Fruit fly (Drosophila melanogaster) whole organism, adult: ENCODE data around the gene CG42304.

ENCODE experiments used
- CG11617 ChIP-seq: fragments of 200-800 bp; sonication (Bioruptor generic); optimal IDR thresholded peaks from 2 replicates; lab custom pipeline; 2017; ENCODE audit warnings: mild to moderate bottlenecking, missing biosample characterization, missing genetic modification reagents, missing genetic modification characterization
- CG12768 ChIP-seq: fragments of 200-800 bp; sonication (Bioruptor generic); optimal IDR thresholded peaks from 2 replicates; lab custom pipeline; 2017; ENCODE audit warnings: missing biosample characterization, missing genetic modification characterization, mild to moderate bottlenecking, moderate library complexity, missing genetic modification reagents
- CG14711 ChIP-seq: fragments of 200-800 bp; sonication (Bioruptor generic); optimal IDR thresholded peaks from 2 replicates; lab custom pipeline; 2018; ENCODE audit warnings: missing biosample characterization, mild to moderate bottlenecking, missing genetic modification characterization, moderate library complexity
- CG1620 ChIP-seq: fragments of 200-800 bp; sonication (Bioruptor generic); optimal IDR thresholded peaks from 2 replicates; lab custom pipeline; 2016; ENCODE audit warnings: missing biosample characterization, missing genetic modification characterization
- CG33017 ChIP-seq: fragments of 200-800 bp; sonication (Bioruptor generic); optimal IDR thresholded peaks from 2 replicates; lab custom pipeline; 2018; ENCODE audit warnings: missing biosample characterization, mild to moderate bottlenecking, missing genetic modification characterization, moderate library complexity
- CG5204 ChIP-seq: fragments of 200-800 bp; sonication (Bioruptor generic); optimal IDR thresholded peaks from 2 replicates; lab custom pipeline; 2016; ENCODE audit warnings: missing biosample characterization, missing genetic modification characterization
- CG7045 ChIP-seq: fragments of 200-800 bp; sonication (Bioruptor generic); optimal IDR thresholded peaks from 2 replicates; lab custom pipeline; 2017; ENCODE audit warnings: missing biosample characterization, mild to moderate bottlenecking, missing genetic modification characterization
- CG7101 ChIP-seq: fragments of 200-800 bp; sonication (Bioruptor generic); optimal IDR thresholded peaks from 2 replicates; lab custom pipeline; 2018; ENCODE audit warnings: missing biosample characterization, mild to moderate bottlenecking, missing genetic modification characterization, moderate library complexity
- Clk ChIP-seq: fragments of 200-800 bp; sonication (Bioruptor generic); optimal IDR thresholded peaks from 2 replicates; lab custom pipeline; 2017; ENCODE audit warnings: missing biosample characterization, missing genetic modification characterization
- Crg-1 ChIP-seq: fragments of 200-800 bp; sonication (Bioruptor generic); optimal IDR thresholded peaks from 2 replicates; lab custom pipeline; 2016; ENCODE audit warnings: missing biosample characterization, missing genetic modification characterization
- Hr96 ChIP-seq: fragments of 200-800 bp; sonication (Bioruptor generic); optimal IDR thresholded peaks from 2 replicates; lab custom pipeline; 2016; ENCODE audit warnings: missing biosample characterization, missing genetic modification characterization
- Mnt ChIP-seq: fragments of 200-800 bp; sonication (Bioruptor generic); optimal IDR thresholded peaks from 2 replicates; lab custom pipeline; 2016; ENCODE audit warnings: missing biosample characterization, mild to moderate bottlenecking, missing genetic modification characterization
- bab1 ChIP-seq: fragments of 200-800 bp; sonication (Bioruptor generic); optimal IDR thresholded peaks from 3 replicates; lab custom pipeline; 2019; ENCODE audit warnings: missing biosample characterization, mild to moderate bottlenecking, missing genetic modification characterization, moderate library complexity
- cic ChIP-seq: fragments of 200-800 bp; sonication (Bioruptor generic); optimal IDR thresholded peaks from 2 replicates; lab custom pipeline; 2017; ENCODE audit warnings: missing biosample characterization, mild to moderate bottlenecking, missing genetic modification characterization, moderate library complexity
- cnc ChIP-seq, 2 experiments: fragments of >200 bp; optimal IDR thresholded peaks; 2 replicates each; lab custom pipeline; 2017
- kay ChIP-seq: fragments of 200-800 bp; sonication (Bioruptor generic); peaks from one replicate; lab custom pipeline; 2016; ENCODE audit warnings: missing biosample characterization, missing genetic modification characterization, borderline replicate concordance
- ovo ChIP-seq: fragments of 200-800 bp; sonication (Bioruptor generic); optimal IDR thresholded peaks from 2 replicates; lab custom pipeline; 2016; ENCODE audit warnings: missing biosample characterization, missing genetic modification characterization
- pad ChIP-seq: fragments of 200-800 bp; sonication (Bioruptor generic); optimal IDR thresholded peaks from 3 replicates; lab custom pipeline; 2017; ENCODE audit warnings: missing biosample characterization, missing genetic modification characterization, mild to moderate bottlenecking, moderate library complexity, missing genetic modification reagents
- tj ChIP-seq: fragments of 200-800 bp; sonication (Bioruptor generic); optimal IDR thresholded peaks from 3 replicates; lab custom pipeline; 2017; ENCODE audit warnings: missing biosample characterization, mild to moderate bottlenecking, missing genetic modification characterization, moderate library complexity
- toe ChIP-seq: fragments of 200-800 bp; sonication (Bioruptor generic); optimal IDR thresholded peaks from 2 replicates; lab custom pipeline; 2016; ENCODE audit warnings: missing biosample characterization, missing genetic modification characterization

Gene CG42304

DNA sequence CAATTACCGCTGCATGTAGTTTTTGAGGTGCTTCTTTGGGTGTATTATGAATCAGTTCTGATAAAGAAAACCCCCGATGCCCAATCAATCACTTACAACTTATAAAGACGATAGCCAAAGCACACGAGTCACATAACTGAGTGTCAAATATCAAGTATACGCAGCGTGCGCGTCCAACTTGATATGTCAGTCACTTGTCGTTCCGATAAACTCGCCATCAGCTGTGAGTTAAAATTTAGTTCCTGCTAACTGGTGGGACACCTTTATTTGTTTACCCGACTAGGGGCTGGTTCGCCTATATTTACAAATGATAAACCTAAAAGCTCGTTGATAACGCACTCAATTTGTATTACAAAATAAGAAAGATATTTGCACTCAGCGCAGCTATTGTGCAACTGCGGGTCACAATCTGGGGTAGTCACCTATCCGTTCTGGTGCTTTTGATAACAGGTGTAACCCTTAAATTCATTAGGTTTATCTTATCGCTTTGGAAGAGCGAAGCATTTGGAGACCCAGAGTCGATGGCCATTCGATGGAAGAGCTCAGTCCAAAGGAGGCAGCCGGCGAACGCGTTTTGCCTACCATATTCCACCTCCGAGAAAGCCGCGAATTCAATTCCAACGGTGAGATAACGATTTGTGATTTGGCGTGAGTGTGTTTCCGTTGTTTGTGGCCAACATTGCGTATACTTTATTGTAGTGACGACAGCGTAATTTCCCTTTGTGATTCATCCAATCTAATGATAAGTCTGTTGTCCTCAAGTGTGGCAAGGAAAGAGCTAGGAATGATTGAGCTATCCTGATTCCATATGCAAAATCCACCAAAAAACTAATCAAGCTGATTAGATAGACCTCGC is 4.1 kb upstream of the CG42304 start, which contains the start of gene CG1246:
CG1246 (plus strand) TSS at position 526 of the 856 bp plus-strand sequence.
- TF ChIP-seq CG14711 (tag; lab: Kevin White, UChicago) (peak; percentile 62), bab1 (GFP tag; lab: Kevin White, UChicago) (no peak), kay (peak; percentile 85), pad (GFP tag; lab: Kevin White, UChicago) (peak; percentile 32), cic (GFP tag; lab: Kevin White, UChicago) (peak; percentile 71), Clk (GFP tag; lab: Kevin White, UChicago) (no peak), ovo (no peak), tj (GFP tag; lab: Kevin White, UChicago) (no peak), Mnt (peak; percentile 60), CG7045 (GFP tag; lab: Kevin White, UChicago) (peak; percentile 49), CG12768 (GFP tag; lab: Kevin White, UChicago) (peak; percentile 47), CG33017 (peak; percentile 39), CG7101 (tag; lab: Kevin White, UChicago) (peak; percentile 32), CG1620 (GFP tag; lab: Kevin White, UChicago) (no peak), CG5204 (no peak), Crg-1 (GFP tag; lab: Kevin White, UChicago) (no peak), cnc (optimal IDR thresholded peaks at IDR 0.05; lab: Kevin White, UChicago) (no peak), toe (GFP tag; lab: Kevin White, UChicago) (no peak), CG11617 (GFP tag; lab: Kevin White, UChicago) (peak; percentile 24), Hr96 (GFP tag; lab: Kevin White, UChicago) (peak; percentile 14)

- no peak for TF ChIP-seq CG1620 (GFP tag; lab: Kevin White, UChicago)
- TF ChIP-seq pad (GFP tag; lab: Kevin White, UChicago): no peak
- no peak for TF ChIP-seq cic (GFP tag; lab: Kevin White, UChicago)
- no peak for TF ChIP-seq CG33017
- no peak for TF ChIP-seq CG12768 (GFP tag; lab: Kevin White, UChicago)
- TF ChIP-seq cnc (optimal IDR thresholded peaks at IDR 0.05; lab: Kevin White, UChicago): no peak
- no peak for TF ChIP-seq Clk (GFP tag; lab: Kevin White, UChicago)
- no peak for TF ChIP-seq toe (GFP tag; lab: Kevin White, UChicago)
Measured at dm6 chr3L:2659339-2659738, 7.5 kb downstream of the CG42304 start, which contains the start of gene CG33233. Gene CG33233 (plus strand): TSS chr3L:2659639.

DNA sequence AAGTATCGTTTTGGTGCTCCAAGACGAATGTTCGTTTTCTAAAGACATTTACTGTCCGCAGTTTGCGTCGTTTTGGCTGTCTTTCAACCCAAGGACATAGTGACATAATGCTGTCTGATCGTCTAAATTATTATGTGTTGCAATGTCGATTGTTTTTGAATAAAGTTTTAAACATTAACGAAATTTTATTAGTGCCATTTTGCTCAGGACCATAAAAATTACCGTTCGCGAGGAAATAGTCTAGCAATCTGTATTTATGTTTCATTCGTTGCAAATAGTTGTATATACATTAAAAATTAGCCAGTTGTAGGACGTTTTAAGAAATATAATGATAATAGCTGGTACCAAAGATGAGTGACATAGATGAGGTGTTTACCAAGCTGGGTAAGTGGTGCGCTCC is 9.4 kb downstream of the CG42304 start, which contains the start of gene CG33234:
CG33234 (plus strand) TSS at position 301 of the 400 bp plus-strand sequence.
- TF ChIP-seq Hr96 (GFP tag; lab: Kevin White, UChicago): no peak
- TF ChIP-seq Clk (GFP tag; lab: Kevin White, UChicago): no peak

DNA sequence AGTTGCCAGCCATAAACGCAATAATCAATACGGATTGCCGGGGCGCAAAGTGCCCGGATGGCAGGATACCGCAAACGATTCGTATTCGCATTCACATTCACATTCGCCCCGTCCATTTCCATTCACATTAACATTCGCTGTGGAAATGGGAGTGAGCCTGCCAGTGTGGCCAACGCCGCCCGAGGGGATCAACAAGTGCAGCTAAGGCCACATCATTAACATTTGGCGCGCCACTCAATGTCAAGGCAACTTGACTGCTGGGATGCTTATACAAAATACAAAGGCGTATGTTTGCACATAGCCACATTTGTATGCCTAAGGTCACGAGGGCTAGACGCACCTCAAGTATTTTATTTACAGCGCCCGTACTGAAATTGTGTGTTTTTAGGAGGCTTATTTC is 50.6 kb downstream of the CG42304 start:
- no peak for TF ChIP-seq tj (GFP tag; lab: Kevin White, UChicago)
- TF ChIP-seq Mnt: no peak
- TF ChIP-seq ovo: no peak
- TF ChIP-seq CG5204: no peak
- no peak for TF ChIP-seq CG12768 (GFP tag; lab: Kevin White, UChicago)
- TF ChIP-seq bab1 (GFP tag; lab: Kevin White, UChicago): no peak
- TF ChIP-seq toe (GFP tag; lab: Kevin White, UChicago): no peak
- no peak for TF ChIP-seq CG7045 (GFP tag; lab: Kevin White, UChicago)
- no peak for TF ChIP-seq CG1620 (GFP tag; lab: Kevin White, UChicago)
- TF ChIP-seq CG7101 (tag; lab: Kevin White, UChicago): no peak
- TF ChIP-seq pad (GFP tag; lab: Kevin White, UChicago): no peak
- no peak for TF ChIP-seq CG14711 (tag; lab: Kevin White, UChicago)
- TF ChIP-seq cnc (optimal IDR thresholded peaks at IDR 0.05; lab: Kevin White, UChicago): no peak
- no peak for TF ChIP-seq Hr96 (GFP tag; lab: Kevin White, UChicago)
